Fruit fly (Drosophila melanogaster) whole organism, embryonic: ENCODE measurements around the gene cry.

ENCODE experiments used
- CG10366 ChIP-seq: fragments of 200-800 bp; sonication (Bioruptor generic); IDR thresholded peaks from 2 replicates; pipeline ENCODE4 v1.3.6; 2022; ENCODE audit warnings: missing biosample characterization, missing genetic modification characterization
- CG11398 ChIP-seq: fragments of 200-800 bp; sonication (Bioruptor generic); optimal IDR thresholded peaks from 2 replicates; lab custom pipeline; 2016; ENCODE audit warnings: missing biosample characterization, missing genetic modification characterization
- CG13287 ChIP-seq: fragments of 200-800 bp; sonication (Bioruptor generic); IDR thresholded peaks from 2 replicates; pipeline ENCODE4 v1.3.6; 2022; ENCODE audit warnings: missing biosample characterization, missing genetic modification characterization; ENCODE audit not compliant: partially characterized antibody
- CG14441 ChIP-seq: fragments of 200-800 bp; sonication (Bioruptor generic); IDR thresholded peaks from 2 replicates; pipeline ENCODE4 v1.3.6; 2022; ENCODE audit warnings: missing biosample characterization, missing genetic modification characterization
- CG15011 ChIP-seq: fragments of 200-800 bp; sonication (Bioruptor generic); optimal IDR thresholded peaks from 3 replicates; lab custom pipeline; 2018; ENCODE audit warnings: missing biosample characterization, mild to moderate bottlenecking, missing genetic modification characterization
- CG15479 ChIP-seq: fragments of 200-800 bp; sonication (Bioruptor generic); optimal IDR thresholded peaks from 3 replicates; lab custom pipeline; 2019; ENCODE audit warnings: missing biosample characterization, mild to moderate bottlenecking, missing genetic modification characterization, moderate library complexity
- CG15696 ChIP-seq: fragments of 200-800 bp; sonication (Bioruptor generic); optimal IDR thresholded peaks from 2 replicates; lab custom pipeline; 2019; ENCODE audit warnings: missing biosample characterization, mild to moderate bottlenecking, missing genetic modification characterization, moderate library complexity
- CG18619 ChIP-seq: fragments of 200-800 bp; sonication (Bioruptor generic); optimal IDR thresholded peaks from 3 replicates; lab custom pipeline; 2017; ENCODE audit warnings: missing biosample characterization, mild to moderate bottlenecking, missing genetic modification characterization
- CG2202 ChIP-seq: fragments of 200-800 bp; sonication (Bioruptor generic); optimal IDR thresholded peaks from 2 replicates; lab custom pipeline; 2018; ENCODE audit warnings: missing biosample characterization, mild to moderate bottlenecking, missing genetic modification characterization
- CG32767 ChIP-seq: fragments of 200-800 bp; sonication (Bioruptor generic); IDR thresholded peaks from 2 replicates; pipeline ENCODE4 v1.3.6; 2022; ENCODE audit warnings: missing biosample characterization, missing genetic modification characterization
- CG34422 ChIP-seq: fragments of 200-800 bp; sonication (Bioruptor generic); IDR thresholded peaks from 3 replicates; pipeline ENCODE4 v1.3.6; 2022; ENCODE audit warnings: missing biosample characterization, missing genetic modification characterization
- CG6813 ChIP-seq: fragments of 200-800 bp; sonication (Bioruptor generic); optimal IDR thresholded peaks from 2 replicates; lab custom pipeline; 2017; ENCODE audit warnings: missing biosample characterization, missing genetic modification characterization, mild to moderate bottlenecking, moderate library complexity, missing genetic modification reagents
- CG9727 ChIP-seq: fragments of 200-800 bp; sonication (Bioruptor generic); optimal IDR thresholded peaks from 3 replicates; lab custom pipeline; 2017; ENCODE audit warnings: missing biosample characterization, mild to moderate bottlenecking, missing genetic modification characterization
- CTCF ChIP-seq: fragments of 200-800 bp; sonication (Bioruptor generic); optimal IDR thresholded peaks from 2 replicates; lab custom pipeline; 2017; ENCODE audit warnings: missing biosample characterization, mild to moderate bottlenecking, missing genetic modification characterization, moderate library complexity
- D19A ChIP-seq: fragments of 200-800 bp; optimal IDR thresholded peaks from 3 replicates; lab custom pipeline; 2019; ENCODE audit warnings: missing biosample characterization, mild to moderate bottlenecking, missing genetic modification characterization, moderate library complexity
- Dref ChIP-seq: fragments of 200-800 bp; sonication (Bioruptor generic); IDR thresholded peaks from 2 replicates; pipeline ENCODE4 v1.3.6; 2022; ENCODE audit warnings: missing biosample characterization, missing genetic modification characterization
- H15 ChIP-seq: fragments of 200-800 bp; sonication (Bioruptor generic); IDR thresholded peaks from 3 replicates; pipeline ENCODE4 v1.3.6; 2022; ENCODE audit warnings: missing biosample characterization, missing genetic modification characterization
- Hr78 ChIP-seq, 2 experiments: fragments of 200-800 bp in 1 of 2; fragments of >200 bp in 1 of 2; sonication (Bioruptor generic) in 1 of 2; optimal IDR thresholded peaks; 2 replicates each; lab custom pipeline; 2017 to 2019; ENCODE audit warnings: missing biosample characterization in 2 of 2, missing genetic modification characterization in 2 of 2, mild to moderate bottlenecking in 1 of 2, moderate library complexity in 1 of 2
- Jarid2 ChIP-seq: fragments of 200-800 bp; sonication (Bioruptor generic); optimal IDR thresholded peaks from 3 replicates; lab custom pipeline; 2017; ENCODE audit warnings: mild to moderate bottlenecking, missing biosample characterization, missing genetic modification reagents, missing genetic modification characterization
- Kr ChIP-seq: fragments of 200-800 bp; sonication (Bioruptor generic); optimal IDR thresholded peaks from 2 replicates; lab custom pipeline; 2017; ENCODE audit warnings: missing biosample characterization, mild to moderate bottlenecking, missing genetic modification characterization
- Sry-β ChIP-seq: fragments of 200-800 bp; sonication (Bioruptor generic); optimal IDR thresholded peaks from 2 replicates; lab custom pipeline; 2018; ENCODE audit warnings: missing biosample characterization, mild to moderate bottlenecking, missing genetic modification characterization, moderate library complexity
- ac ChIP-seq: fragments of 200-800 bp; sonication (Bioruptor generic); optimal IDR thresholded peaks from 3 replicates; lab custom pipeline; 2017; ENCODE audit warnings: missing biosample characterization, mild to moderate bottlenecking, missing genetic modification characterization
- ap ChIP-seq: fragments of 200-800 bp; sonication (Bioruptor generic); IDR thresholded peaks from 2 replicates; pipeline ENCODE4 v1.3.6; 2022; ENCODE audit warnings: missing biosample characterization, missing genetic modification characterization
- chn ChIP-seq: fragments of 200-800 bp; sonication (Bioruptor generic); optimal IDR thresholded peaks from 2 replicates; lab custom pipeline; 2016; ENCODE audit warnings: missing biosample characterization, missing genetic modification characterization
- crp ChIP-seq, 2 experiments: fragments of 200-800 bp; sonication (Bioruptor generic); optimal IDR thresholded peaks; 2 replicates in 1 of 2; 3 replicates in 1 of 2; lab custom pipeline; 2017; ENCODE audit warnings: missing biosample characterization in 2 of 2, missing genetic modification characterization in 2 of 2, mild to moderate bottlenecking in 1 of 2, moderate library complexity in 1 of 2
- da ChIP-seq: fragments of 200-800 bp; sonication (Bioruptor generic); optimal IDR thresholded peaks from 2 replicates; lab custom pipeline; 2016; ENCODE audit warnings: missing biosample characterization, missing genetic modification characterization
- dmrt99B ChIP-seq: fragments of 200-800 bp; sonication (Bioruptor generic); optimal IDR thresholded peaks from 2 replicates; lab custom pipeline; 2018; ENCODE audit warnings: missing biosample characterization, mild to moderate bottlenecking, missing genetic modification characterization, moderate library complexity
- ewg ChIP-seq: fragments of 200-800 bp; sonication (Bioruptor generic); optimal IDR thresholded peaks from 3 replicates; lab custom pipeline; 2017; ENCODE audit warnings: mild to moderate bottlenecking, missing biosample characterization, missing genetic modification reagents, missing genetic modification characterization
- fd102C ChIP-seq: fragments of 200-800 bp; sonication (Bioruptor generic); optimal IDR thresholded peaks from 2 replicates; lab custom pipeline; 2018; ENCODE audit warnings: missing biosample characterization, mild to moderate bottlenecking, missing genetic modification characterization, moderate library complexity
- fd64A ChIP-seq: fragments of 200-800 bp; sonication (Bioruptor generic); optimal IDR thresholded peaks from 3 replicates; lab custom pipeline; 2018; ENCODE audit warnings: missing biosample characterization, mild to moderate bottlenecking, missing genetic modification characterization
- grn ChIP-seq: fragments of 200-800 bp; sonication (Bioruptor generic); optimal IDR thresholded peaks from 3 replicates; lab custom pipeline; 2017; ENCODE audit warnings: missing biosample characterization, missing genetic modification characterization
- ind ChIP-seq: fragments of 200-800 bp; sonication (Bioruptor generic); optimal IDR thresholded peaks from 3 replicates; lab custom pipeline; 2016; ENCODE audit warnings: missing biosample characterization, missing genetic modification characterization
- insv ChIP-seq, 2 experiments: fragments of 200-800 bp; sonication (Bioruptor generic); optimal IDR thresholded peaks; 3 replicates each; lab custom pipeline; 2016 to 2018; ENCODE audit warnings: missing biosample characterization in 2 of 2, missing genetic modification characterization in 2 of 2
- maf-S ChIP-seq: fragments of 200-800 bp; sonication (Bioruptor generic); optimal IDR thresholded peaks from 2 replicates; lab custom pipeline; 2016; ENCODE audit warnings: missing biosample characterization, missing genetic modification characterization
- nerfin-1 ChIP-seq: fragments of 200-800 bp; sonication (Bioruptor generic); optimal IDR thresholded peaks from 3 replicates; lab custom pipeline; 2019; ENCODE audit warnings: missing biosample characterization, mild to moderate bottlenecking, missing genetic modification characterization, moderate library complexity
- onecut ChIP-seq: fragments of 200-800 bp; sonication (Bioruptor generic); IDR thresholded peaks from 2 replicates; pipeline ENCODE4 v1.3.6; 2022; ENCODE audit warnings: missing biosample characterization, missing genetic modification characterization
- pan ChIP-seq, 4 experiments: fragments of >200 bp in 3 of 4; fragments of 200-800 bp in 1 of 4; sonication (Bioruptor generic) in 1 of 4; optimal IDR thresholded peaks in 3 of 4; IDR thresholded peaks in 1 of 4; 2 replicates each; pipeline versions ENCODE4 v1.3.6 to Lab custom; 2017 to 2022; ENCODE audit warnings: missing biosample characterization in 2 of 4, missing genetic modification characterization in 2 of 4, mixed read lengths in 1 of 4
- pnt ChIP-seq: fragments of 200-800 bp; sonication (Bioruptor generic); optimal IDR thresholded peaks from 3 replicates; lab custom pipeline; 2016; ENCODE audit warnings: missing biosample characterization, missing genetic modification characterization
- repo ChIP-seq: fragments of 200-800 bp; sonication (Bioruptor generic); optimal IDR thresholded peaks from 2 replicates; lab custom pipeline; 2016; ENCODE audit warnings: missing biosample characterization, missing genetic modification characterization
- schlank ChIP-seq: fragments of 200-800 bp; sonication (Bioruptor generic); optimal IDR thresholded peaks from 2 replicates; lab custom pipeline; 2018; ENCODE audit warnings: missing biosample characterization, mild to moderate bottlenecking, missing genetic modification characterization
- scrt ChIP-seq: fragments of 200-800 bp; sonication (Bioruptor generic); optimal IDR thresholded peaks from 2 replicates; lab custom pipeline; 2018; ENCODE audit warnings: missing biosample characterization, mild to moderate bottlenecking, missing genetic modification characterization, moderate library complexity
- sens ChIP-seq: fragments of 200-800 bp; sonication (Bioruptor generic); peaks from one replicate; lab custom pipeline; 2016; ENCODE audit warnings: missing biosample characterization, missing genetic modification characterization
- sob ChIP-seq: fragments of 200-800 bp; sonication (Bioruptor generic); IDR thresholded peaks from 2 replicates; pipeline ENCODE4 v1.3.6; 2022; ENCODE audit warnings: missing biosample characterization, missing genetic modification characterization
- sr ChIP-seq: fragments of 200-800 bp; sonication (Bioruptor generic); IDR thresholded peaks from 3 replicates; pipeline ENCODE4 v1.3.6; 2022; ENCODE audit warnings: missing biosample characterization, missing genetic modification characterization
- tll ChIP-seq, 2 experiments: fragments of 200-800 bp in 1 of 2; fragments of >200 bp in 1 of 2; sonication (Bioruptor generic) in 1 of 2; optimal IDR thresholded peaks; 2 replicates each; lab custom pipeline; 2017 to 2019; ENCODE audit warnings: missing biosample characterization in 2 of 2, missing genetic modification characterization in 2 of 2, mild to moderate bottlenecking in 1 of 2, moderate library complexity in 1 of 2
- twi ChIP-seq: fragments of 200-800 bp; optimal IDR thresholded peaks from 2 replicates; lab custom pipeline; 2019; ENCODE audit warnings: missing biosample characterization, mild to moderate bottlenecking, missing genetic modification characterization, moderate library complexity
- unc-4 ChIP-seq: fragments of 200-800 bp; sonication (Bioruptor generic); IDR thresholded peaks from 2 replicates; pipeline ENCODE4 v1.3.6; 2022; ENCODE audit warnings: missing biosample characterization, missing genetic modification characterization; ENCODE audit not compliant: partially characterized antibody

cry gene

dm6 chr3R:19245399-19245798, 33.4 kb downstream of the cry start:
- TF ChIP-seq onecut (GFP tag; lab: Robert Waterston, UW) (no peak), CTCF (peak; percentile 57)

dm6 chr3R:19246080-19246637, 34.2 kb downstream of the cry start, which contains the start of gene unc79:
Gene unc79 (minus strand): TSS chr3R:19246130.
- peak; percentile 57 for TF ChIP-seq CG15479 (GFP tag; lab: Kevin White, UChicago)
- no peak for TF ChIP-seq CG14441
- TF ChIP-seq Sry-β: no peak
- TF ChIP-seq ac (GFP tag; lab: Kevin White, UChicago): peak; percentile 28
- TF ChIP-seq CG15696 (tag; lab: Kevin White, UChicago): peak; percentile 54
- no peak for TF ChIP-seq CG10366 (GFP tag; lab: Robert Waterston, UW)
- TF ChIP-seq pnt: no peak
- peak; percentile 51; the same call in 1 of the 3 replicates for TF ChIP-seq CG34422 (GFP tag; lab: Robert Waterston, UW)
- TF ChIP-seq scrt (GFP tag; lab: Kevin White, UChicago): peak; percentile 100
- no peak for TF ChIP-seq CG9727 (GFP tag; lab: Kevin White, UChicago)
- TF ChIP-seq ewg (GFP tag; lab: Kevin White, UChicago): peak; percentile 91
- no peak for TF ChIP-seq schlank (tag; lab: Kevin White, UChicago)
- peak; percentile 27 for TF ChIP-seq CG6813
- TF ChIP-seq chn: no peak
- TF ChIP-seq twi: peak; percentile 48
- TF ChIP-seq tll (GFP tag; optimal IDR thresholded peaks at IDR 0.05; lab: Kevin White, UChicago): no peak
- TF ChIP-seq CG13287: peak; percentile 18; the same call in 1 of the 2 replicates
- TF ChIP-seq CG2202: no peak
- TF ChIP-seq Dref (GFP tag; lab: Robert Waterston, UW): no peak
- peak; percentile 5 for TF ChIP-seq grn
- TF ChIP-seq nerfin-1 (tag; lab: Kevin White, UChicago): peak; percentile 91
- peak in 1 of 2 experiments; percentile 55 for TF ChIP-seq crp (GFP tag; optimal IDR thresholded peaks at IDR 0.05; lab: Kevin White, UChicago)
- TF ChIP-seq Hr78 (GFP tag; optimal IDR thresholded peaks at IDR 0.05; lab: Kevin White, UChicago): no peak
- no peak for TF ChIP-seq ind (GFP tag; lab: Kevin White, UChicago)
- TF ChIP-seq unc-4 (GFP tag; lab: Robert Waterston, UW): 0 out of 2 replicates have a peak, but pooled peaks have one; percentile 23
- TF ChIP-seq H15 (GFP tag; lab: Robert Waterston, UW): no peak
- peak; percentile 54; the same call in 1 of the 2 replicates for TF ChIP-seq CG32767 (GFP tag; lab: Robert Waterston, UW)
- peak; percentile 20 for TF ChIP-seq sens
- no peak for TF ChIP-seq D19A
- TF ChIP-seq CG15011 (GFP tag; lab: Kevin White, UChicago): no peak
- TF ChIP-seq fd102C (GFP tag; lab: Kevin White, UChicago): peak; percentile 70

- TF ChIP-seq pan (optimal IDR thresholded peaks at IDR 0.05; lab: Kevin White, UChicago) (no peak), pan (GFP tag; optimal IDR thresholded peaks at IDR 0.05 in 1 of 2, IDR thresholded peaks at IDR 0.05 in 1 of 2) (no peak), ap (no peak), fd64A (GFP tag; lab: Kevin White, UChicago) (no peak), dmrt99B (tag; lab: Kevin White, UChicago) (no peak), repo (GFP tag; lab: Kevin White, UChicago) (no peak), sob (no peak), sr (GFP tag; lab: Robert Waterston, UW) (no peak), insv (GFP tag; optimal IDR thresholded peaks at IDR 0.05; lab: Kevin White, UChicago) (no peak), Jarid2 (GFP tag; lab: Kevin White, UChicago) (no peak), CG18619 (GFP tag; lab: Kevin White, UChicago) (no peak), da (GFP tag; lab: Kevin White, UChicago) (no peak), CG11398 (GFP tag; lab: Kevin White, UChicago) (no peak), maf-S (no peak), Kr (no peak)
Observed at dm6 chr3R:19248036-19248435, 36.1 kb downstream of the cry start, which contains the start of gene CG5217. Gene CG5217 (minus strand): TSS chr3R:19248136.
